Worm (Caenorhabditis elegans) whole organism, L2 larva: ENCODE results near the gene F46C5.7.

Experiments used
- F13H6.1 ChIP-seq: sonication (generic microtip); optimal IDR thresholded peaks from 2 replicates; lab custom pipeline; 2016; ENCODE audit warnings: missing genetic modification characterization, missing compliant biosample characterization
- alr-1 ChIP-seq: fragments of 150-350 bp; optimal IDR thresholded peaks from 2 replicates; lab custom pipeline; 2014; ENCODE audit warnings: missing biosample characterization, missing genetic modification characterization
- elt-1 ChIP-seq: fragments of 150-350 bp; optimal IDR thresholded peaks from 2 replicates; lab custom pipeline; 2014; ENCODE audit warnings: missing biosample characterization, missing genetic modification characterization
- elt-3 ChIP-seq: sonication (generic microtip); optimal IDR thresholded peaks from 2 replicates; lab custom pipeline; 2017; ENCODE audit warnings: missing biosample characterization, missing genetic modification characterization
- lin-13 ChIP-seq: fragments of 150-350 bp; optimal IDR thresholded peaks from 2 replicates; lab custom pipeline; 2014; ENCODE audit warnings: missing biosample characterization, missing genetic modification reagents, missing genetic modification characterization
- lin-39 ChIP-seq: fragments of 150-350 bp; optimal IDR thresholded peaks from 2 replicates; lab custom pipeline; 2014; ENCODE audit warnings: missing biosample characterization, missing genetic modification reagents, missing genetic modification characterization
- nhr-237 ChIP-seq: fragments of 150-350 bp; optimal IDR thresholded peaks from 2 replicates; lab custom pipeline; 2014; ENCODE audit warnings: missing biosample characterization, missing genetic modification characterization
- nhr-77 ChIP-seq: fragments of 150-350 bp; optimal IDR thresholded peaks from 2 replicates; lab custom pipeline; 2014; ENCODE audit warnings: missing biosample characterization, missing genetic modification characterization
- zag-1 ChIP-seq: fragments of 150-350 bp; optimal IDR thresholded peaks from 2 replicates; lab custom pipeline; 2014; ENCODE audit warnings: missing biosample characterization, missing genetic modification characterization

DNA sequence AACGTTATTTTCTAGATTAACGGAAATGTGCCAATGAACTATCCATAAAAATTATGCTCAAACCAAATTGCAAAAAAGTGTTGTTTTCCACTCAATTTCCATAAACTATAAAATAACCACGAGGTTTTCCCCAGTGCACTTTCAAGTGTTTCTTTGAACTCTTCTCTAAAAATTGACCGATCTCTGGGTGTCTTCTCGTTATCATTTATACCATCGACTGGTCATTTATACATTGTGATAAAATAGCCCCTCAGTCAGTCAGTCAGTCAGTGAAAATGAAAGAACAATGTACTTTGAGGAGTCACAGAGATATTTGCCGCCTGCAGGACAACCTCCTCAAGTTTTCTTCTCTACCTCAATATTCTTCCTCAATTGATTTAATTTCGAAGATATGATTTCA lies 6.8 kb downstream of the F46C5.7 start:
- TF ChIP-seq alr-1 (tag; lab: Kevin White, UChicago) (no peak), nhr-77 (tag; lab: Kevin White, UChicago) (no peak), F13H6.1 (tag; lab: Kevin White, UChicago) (peak; percentile 13), elt-1 (tag; lab: Kevin White, UChicago) (no peak), lin-13 (GFP tag; lab: Kevin White, UChicago) (no peak), nhr-237 (tag; lab: Kevin White, UChicago) (no peak), zag-1 (tag; lab: Kevin White, UChicago) (no peak), elt-3 (tag; lab: Kevin White, UChicago) (no peak), lin-39 (tag; lab: Kevin White, UChicago) (no peak)
